Fruit fly (Drosophila melanogaster) whole organism, prepupa: ENCODE measurements around the gene mus301.
A peak's percentile ranks its signal among the peaks of the same experiment; 100 is the strongest.

Source experiments
- CG1621 ChIP-seq: fragments of 200-800 bp; sonication (Bioruptor generic); optimal IDR thresholded peaks from 3 replicates; lab custom pipeline; 2018; ENCODE audit warnings: missing biosample characterization, mild to moderate bottlenecking, missing genetic modification characterization
- CG16779 ChIP-seq: fragments of 200-800 bp; sonication (Bioruptor generic); optimal IDR thresholded peaks from 3 replicates; lab custom pipeline; 2017; ENCODE audit warnings: missing biosample characterization, mild to moderate bottlenecking, missing genetic modification characterization
- CG6276 ChIP-seq: fragments of 200-800 bp; sonication (Bioruptor generic); optimal IDR thresholded peaks from 2 replicates; lab custom pipeline; 2017; ENCODE audit warnings: missing biosample characterization, mild to moderate bottlenecking, missing genetic modification characterization
- Ets21C ChIP-seq: fragments of 200-800 bp; sonication (Bioruptor generic); optimal IDR thresholded peaks from 3 replicates; lab custom pipeline; 2016; ENCODE audit warnings: missing biosample characterization, missing genetic modification characterization
- Hr39 ChIP-seq: fragments of 200-800 bp; sonication (Bioruptor generic); optimal IDR thresholded peaks from 2 replicates; lab custom pipeline; 2016; ENCODE audit warnings: missing biosample characterization, missing genetic modification characterization
- dsx ChIP-seq: fragments of 200-800 bp; optimal IDR thresholded peaks from 3 replicates; lab custom pipeline; 2019; ENCODE audit warnings: missing biosample characterization, mild to moderate bottlenecking, missing genetic modification characterization, moderate library complexity; ENCODE audit not compliant: poor library complexity, severe bottlenecking
- fd59A ChIP-seq: fragments of 200-800 bp; sonication (Bioruptor generic); optimal IDR thresholded peaks from 2 replicates; lab custom pipeline; 2017; ENCODE audit warnings: missing biosample characterization, mild to moderate bottlenecking, missing genetic modification characterization, missing genetic modification reagents
- spab ChIP-seq: fragments of 200-800 bp; sonication (Bioruptor generic); optimal IDR thresholded peaks from 2 replicates; lab custom pipeline; 2017; ENCODE audit warnings: missing biosample characterization, mild to moderate bottlenecking, missing genetic modification characterization, missing genetic modification reagents

DNA sequence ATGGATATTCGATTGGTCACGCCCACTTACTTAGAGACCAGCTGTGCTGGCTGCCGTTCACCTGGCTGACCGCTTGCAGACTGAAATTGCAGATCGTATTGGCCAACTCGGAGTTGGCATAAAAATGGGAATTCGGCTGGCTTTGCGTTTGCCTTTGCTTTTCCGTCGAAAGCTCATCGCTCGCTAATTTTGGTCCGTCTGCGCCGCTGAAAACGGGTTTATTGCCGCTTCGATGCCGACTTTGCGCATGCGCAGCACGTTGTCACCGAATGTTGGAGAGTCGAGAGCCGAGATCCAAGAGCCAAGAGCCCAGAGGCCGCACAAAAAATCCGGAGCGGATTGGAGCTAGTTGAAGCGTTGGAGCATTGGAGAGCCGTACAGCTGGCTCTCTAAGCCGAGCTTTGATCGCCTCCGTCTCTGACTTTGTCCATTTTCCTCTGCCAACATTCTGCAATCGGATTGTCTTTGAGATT lies 14.2 kb downstream of the mus301 start, which contains the start of gene CG13676:
- peak; percentile 96 for TF ChIP-seq CG1621 (tag; lab: Kevin White, UChicago)
- no peak for TF ChIP-seq Hr39
- no peak for TF ChIP-seq CG6276 (GFP tag; lab: Kevin White, UChicago)
- no peak for TF ChIP-seq spab (GFP tag; lab: Kevin White, UChicago)
- no peak for TF ChIP-seq fd59A (GFP tag; lab: Kevin White, UChicago)
- TF ChIP-seq Ets21C (GFP tag; lab: Kevin White, UChicago): no peak
- TF ChIP-seq dsx (GFP tag; lab: Kevin White, UChicago): no peak
- no peak for TF ChIP-seq CG16779 (tag; lab: Kevin White, UChicago)
